Worm (Caenorhabditis elegans) whole organism, early embryonic: ENCODE measurements around the gene ric-4.

Experiments
- B0310.2 ChIP-seq: sonication (generic microtip); optimal IDR thresholded peaks from 2 replicates; lab custom pipeline; 2016; ENCODE audit warnings: mild to moderate bottlenecking, missing genetic modification characterization, missing compliant biosample characterization
- F13C5.2 ChIP-seq: sonication (generic microtip); optimal IDR thresholded peaks from 2 replicates; lab custom pipeline; 2017; ENCODE audit warnings: mild to moderate bottlenecking, missing genetic modification characterization, inconsistent platforms, missing compliant biosample characterization
- aly-1 ChIP-seq: sonication (generic microtip); optimal IDR thresholded peaks from 2 replicates; lab custom pipeline; 2016; ENCODE audit warnings: missing genetic modification characterization, missing compliant biosample characterization
- ama-1 ChIP-seq: fragments of 150-350 bp; optimal IDR thresholded peaks from 2 replicates; lab custom pipeline; 2014
- ceh-13 ChIP-seq: fragments of 200-800 bp; sonication (Bioruptor generic); optimal IDR thresholded peaks from 2 replicates; lab custom pipeline; 2018; ENCODE audit warnings: mild to moderate bottlenecking, missing genetic modification characterization, missing compliant biosample characterization
- ceh-36 ChIP-seq: sonication (generic microtip); optimal IDR thresholded peaks from 2 replicates; lab custom pipeline; 2016; ENCODE audit warnings: missing genetic modification characterization, inconsistent platforms, missing compliant biosample characterization
- ets-7 ChIP-seq: sonication (generic microtip); optimal IDR thresholded peaks from 2 replicates; lab custom pipeline; 2016; ENCODE audit warnings: missing genotype, missing genetic modification characterization, missing compliant biosample characterization
- flt-1 ChIP-seq: fragments of 200-800 bp; sonication (Bioruptor generic); IDR thresholded peaks from 2 replicates; pipeline ENCODE4 v1.3.6; 2022; ENCODE audit warnings: missing genetic modification characterization, missing compliant biosample characterization
- hmbx-1 ChIP-seq: sonication (generic microtip); optimal IDR thresholded peaks from 2 replicates; lab custom pipeline; 2016; ENCODE audit warnings: mild to moderate bottlenecking, missing genetic modification characterization, missing compliant biosample characterization
- hmg-4 ChIP-seq: fragments of 200-800 bp; sonication (Bioruptor generic); optimal IDR thresholded peaks from 2 replicates; lab custom pipeline; 2018; ENCODE audit warnings: mild to moderate bottlenecking, missing genetic modification characterization, missing compliant biosample characterization
- hnd-1 ChIP-seq: sonication (generic microtip); optimal IDR thresholded peaks from 2 replicates; lab custom pipeline; 2016; ENCODE audit warnings: missing genetic modification characterization, missing compliant biosample characterization
- pes-1 ChIP-seq: fragments of 200-800 bp; sonication (Bioruptor generic); IDR thresholded peaks from 2 replicates; pipeline ENCODE4 v1.3.6; 2022; ENCODE audit warnings: missing genetic modification reagents, missing genetic modification characterization, missing compliant biosample characterization
- scrt-1 ChIP-seq: fragments of 200-800 bp; sonication (Bioruptor generic); IDR thresholded peaks from 2 replicates; pipeline ENCODE4 v1.3.6; 2022; ENCODE audit warnings: missing genetic modification characterization, missing compliant biosample characterization
- sea-1 ChIP-seq: fragments of 200-800 bp; sonication (Bioruptor generic); conservative IDR thresholded peaks from 2 replicates; pipeline ENCODE4 v1.3.6; 2022; ENCODE audit warnings: missing genetic modification characterization, missing compliant biosample characterization
- tbx-11 ChIP-seq: fragments of 200-800 bp; sonication (Bioruptor generic); IDR thresholded peaks from 2 replicates; pipeline ENCODE4 v1.3.6; 2022; ENCODE audit warnings: missing genetic modification characterization, missing compliant biosample characterization
- tbx-37 ChIP-seq: fragments of 200-800 bp; sonication (Bioruptor generic); conservative IDR thresholded peaks from 2 replicates; pipeline ENCODE4 v1.3.6; 2022; ENCODE audit warnings: missing genetic modification reagents, missing genetic modification characterization, missing compliant biosample characterization
- tra-4 ChIP-seq: sonication (generic microtip); optimal IDR thresholded peaks from 2 replicates; lab custom pipeline; 2017; ENCODE audit warnings: missing genetic modification characterization, missing compliant biosample characterization

The ric-4 gene

ce11 chrV:10283444-10283843 is 13.3 kb upstream of the ric-4 start, which contains the start of gene lys-3:
Gene lys-3, minus strand, starts transcription at chrV:10283544.
- no peak for TF ChIP-seq tra-4 (tag; lab: Kevin White, UChicago)
- no peak for TF ChIP-seq pes-1
- no peak for TF ChIP-seq ceh-36 (tag; lab: Kevin White, UChicago)
- TF ChIP-seq F13C5.2 (tag; lab: Kevin White, UChicago): no peak
- no peak for TF ChIP-seq tbx-37 (GFP tag; lab: Robert Waterston, UW)
- TF ChIP-seq ceh-13: no peak
- no peak for TF ChIP-seq hmbx-1
- no peak for TF ChIP-seq flt-1 (GFP tag; lab: Robert Waterston, UW)
- no peak for TF ChIP-seq ama-1 (lab: Kevin White, UChicago)
- TF ChIP-seq B0310.2 (tag; lab: Kevin White, UChicago): no peak
- TF ChIP-seq hmg-4: no peak
- no peak for TF ChIP-seq aly-1 (tag; lab: Kevin White, UChicago)
- TF ChIP-seq ets-7 (tag; lab: Kevin White, UChicago): no peak
- no peak for TF ChIP-seq tbx-11
- TF ChIP-seq scrt-1 (GFP tag; lab: Robert Waterston, UW): no peak

- no peak for TF ChIP-seq tbx-11
- no peak for TF ChIP-seq tra-4 (tag; lab: Kevin White, UChicago)
- no peak for TF ChIP-seq hnd-1 (tag; lab: Kevin White, UChicago)
- no peak for TF ChIP-seq F13C5.2 (tag; lab: Kevin White, UChicago)
- no peak for TF ChIP-seq hmg-4
- TF ChIP-seq tbx-37 (GFP tag; lab: Robert Waterston, UW): no peak
- TF ChIP-seq scrt-1 (GFP tag; lab: Robert Waterston, UW): no peak
- no peak for TF ChIP-seq ceh-13
- no peak for TF ChIP-seq aly-1 (tag; lab: Kevin White, UChicago)
- TF ChIP-seq B0310.2 (tag; lab: Kevin White, UChicago): no peak
- no peak for TF ChIP-seq hmbx-1
Measured at ce11 chrV:10281374-10281773, 11.3 kb upstream of the ric-4 start, which contains the start of gene lys-2. Gene lys-2, minus strand, starts transcription at chrV:10281474.

ce11 chrV:10280112-10280511 is 10.0 kb upstream of the ric-4 start:
- no peak for TF ChIP-seq pes-1
- TF ChIP-seq hmg-4: no peak
- no peak for TF ChIP-seq hnd-1 (tag; lab: Kevin White, UChicago)
- no peak for TF ChIP-seq tbx-11
- TF ChIP-seq tra-4 (tag; lab: Kevin White, UChicago): no peak
- TF ChIP-seq ceh-13: no peak
- TF ChIP-seq ceh-36 (tag; lab: Kevin White, UChicago): no peak
- no peak for TF ChIP-seq ama-1 (lab: Kevin White, UChicago)
- no peak for TF ChIP-seq ets-7 (tag; lab: Kevin White, UChicago)

- TF ChIP-seq ceh-36 (tag; lab: Kevin White, UChicago): no peak
- TF ChIP-seq aly-1 (tag; lab: Kevin White, UChicago): no peak
- no peak for TF ChIP-seq hnd-1 (tag; lab: Kevin White, UChicago)
- no peak for TF ChIP-seq hmg-4
- TF ChIP-seq tbx-11: no peak
- TF ChIP-seq pes-1: no peak
- no peak for TF ChIP-seq hmbx-1
- no peak for TF ChIP-seq B0310.2 (tag; lab: Kevin White, UChicago)
- TF ChIP-seq ama-1 (lab: Kevin White, UChicago): no peak
- no peak for TF ChIP-seq ets-7 (tag; lab: Kevin White, UChicago)
Measured at ce11 chrV:10277579-10277978, 7.5 kb upstream of the ric-4 start, which contains the start of gene lys-1. Gene lys-1, plus strand, starts transcription at chrV:10277904.

- TF ChIP-seq sea-1 (GFP tag; lab: Robert Waterston, UW) (no peak), hnd-1 (tag; lab: Kevin White, UChicago) (no peak), tbx-37 (GFP tag; lab: Robert Waterston, UW) (no peak), B0310.2 (tag; lab: Kevin White, UChicago) (no peak), flt-1 (GFP tag; lab: Robert Waterston, UW) (no peak), pes-1 (no peak), tbx-11 (no peak)
Measured at ce11 chrV:10276038-10276437, 5.9 kb upstream of the ric-4 start.

ce11 chrV:10275619-10276018 is 5.5 kb upstream of the ric-4 start, which contains the start of gene Y22F5A.11:
Gene Y22F5A.11, minus strand, starts transcription at chrV:10275646.
- TF ChIP-seq hmg-4: no peak
- no peak for TF ChIP-seq F13C5.2 (tag; lab: Kevin White, UChicago)
- TF ChIP-seq ceh-13: no peak
- TF ChIP-seq tbx-11: no peak
- TF ChIP-seq ama-1 (lab: Kevin White, UChicago): no peak
- no peak for TF ChIP-seq ceh-36 (tag; lab: Kevin White, UChicago)
- no peak for TF ChIP-seq hmbx-1
- TF ChIP-seq tra-4 (tag; lab: Kevin White, UChicago): no peak
- TF ChIP-seq pes-1: no peak
- TF ChIP-seq sea-1 (GFP tag; lab: Robert Waterston, UW): no peak
- no peak for TF ChIP-seq aly-1 (tag; lab: Kevin White, UChicago)
- no peak for TF ChIP-seq flt-1 (GFP tag; lab: Robert Waterston, UW)
- no peak for TF ChIP-seq B0310.2 (tag; lab: Kevin White, UChicago)
- no peak for TF ChIP-seq tbx-37 (GFP tag; lab: Robert Waterston, UW)
- TF ChIP-seq hnd-1 (tag; lab: Kevin White, UChicago): no peak
- TF ChIP-seq scrt-1 (GFP tag; lab: Robert Waterston, UW): no peak
- no peak for TF ChIP-seq ets-7 (tag; lab: Kevin White, UChicago)

- TF ChIP-seq hnd-1 (tag; lab: Kevin White, UChicago): no peak
- TF ChIP-seq scrt-1 (GFP tag; lab: Robert Waterston, UW): no peak
- no peak for TF ChIP-seq F13C5.2 (tag; lab: Kevin White, UChicago)
- no peak for TF ChIP-seq hmbx-1
- no peak for TF ChIP-seq ets-7 (tag; lab: Kevin White, UChicago)
- TF ChIP-seq B0310.2 (tag; lab: Kevin White, UChicago): no peak
- TF ChIP-seq aly-1 (tag; lab: Kevin White, UChicago): no peak
- no peak for TF ChIP-seq pes-1
- no peak for TF ChIP-seq ama-1 (lab: Kevin White, UChicago)
- no peak for TF ChIP-seq ceh-13
- TF ChIP-seq hmg-4: no peak
- no peak for TF ChIP-seq flt-1 (GFP tag; lab: Robert Waterston, UW)
- no peak for TF ChIP-seq tbx-37 (GFP tag; lab: Robert Waterston, UW)
- no peak for TF ChIP-seq ceh-36 (tag; lab: Kevin White, UChicago)
Measured at ce11 chrV:10273837-10274236, 3.7 kb upstream of the ric-4 start.
